Worm (Caenorhabditis elegans) whole organism, L2 larva: ENCODE results near the gene amt-1.

Experiments used
- R02D3.7 ChIP-seq: fragments of 150-350 bp; optimal IDR thresholded peaks from 2 replicates; lab custom pipeline; 2014; ENCODE audit warnings: missing biosample characterization, missing genetic modification characterization
- ceh-82 ChIP-seq: fragments of 150-350 bp; optimal IDR thresholded peaks from 2 replicates; lab custom pipeline; 2014; ENCODE audit warnings: missing biosample characterization, missing genetic modification characterization
- elt-1 ChIP-seq: fragments of 150-350 bp; optimal IDR thresholded peaks from 2 replicates; lab custom pipeline; 2014; ENCODE audit warnings: missing biosample characterization, missing genetic modification characterization
- nhr-21 ChIP-seq: fragments of 150-350 bp; optimal IDR thresholded peaks from 2 replicates; lab custom pipeline; 2014; ENCODE audit warnings: missing biosample characterization, missing genetic modification characterization
- nhr-77 ChIP-seq: fragments of 150-350 bp; optimal IDR thresholded peaks from 2 replicates; lab custom pipeline; 2014; ENCODE audit warnings: missing biosample characterization, missing genetic modification characterization
- skn-1 ChIP-seq: sonication (generic microtip); optimal IDR thresholded peaks from 2 replicates; lab custom pipeline; 2017; ENCODE audit warnings: missing biosample characterization, missing genetic modification characterization
- snpc-4 ChIP-seq: fragments of 150-350 bp; optimal IDR thresholded peaks from 2 replicates; lab custom pipeline; 2014; ENCODE audit warnings: missing biosample characterization, missing genetic modification characterization
- ztf-11 ChIP-seq: sonication (generic microtip); optimal IDR thresholded peaks from 2 replicates; lab custom pipeline; 2017; ENCODE audit warnings: missing biosample characterization, missing genetic modification characterization

DNA sequence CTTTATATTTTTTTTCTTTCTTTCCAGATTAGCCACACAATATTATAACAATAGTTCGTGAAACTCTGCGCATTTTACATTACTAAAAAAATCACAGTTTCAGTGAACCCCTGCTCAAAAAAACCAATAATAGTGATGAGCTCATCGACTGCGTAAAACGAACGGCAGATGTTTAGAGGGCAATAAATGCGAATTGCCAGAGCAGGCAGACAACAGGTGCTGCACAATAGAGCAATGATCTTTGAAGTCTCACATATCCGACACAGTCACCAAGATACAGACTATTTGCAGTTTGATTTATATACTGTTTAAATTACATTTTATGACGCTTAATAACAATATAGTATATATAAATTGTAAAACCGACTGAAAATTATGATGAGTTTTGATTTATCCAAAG lies 38.4 kb downstream of the amt-1 start:
- TF ChIP-seq skn-1 (tag; lab: Kevin White, UChicago) (no peak), snpc-4 (tag; lab: Kevin White, UChicago) (no peak), nhr-21 (tag; lab: Kevin White, UChicago) (no peak), ceh-82 (tag; lab: Kevin White, UChicago) (no peak), nhr-77 (tag; lab: Kevin White, UChicago) (no peak), R02D3.7 (no peak), ztf-11 (tag; lab: Kevin White, UChicago) (no peak), elt-1 (tag; lab: Kevin White, UChicago) (no peak)
